Worm (Caenorhabditis elegans) whole organism, young adult: ENCODE results near the gene tbx-35.

Experiments
- F22D6.2 ChIP-seq: sonication (generic microtip); optimal IDR thresholded peaks from 2 replicates; lab custom pipeline; 2016; ENCODE audit warnings: mild to moderate bottlenecking, missing genetic modification characterization, missing compliant biosample characterization
- F49E8.2 ChIP-seq: sonication (generic microtip); optimal IDR thresholded peaks from 3 replicates; lab custom pipeline; 2017; ENCODE audit warnings: missing genetic modification characterization, mild to moderate bottlenecking, missing compliant biosample characterization, antibody characterized with exemption, moderate library complexity; ENCODE audit not compliant: insufficient read depth
- ZK185.1 ChIP-seq: sonication (generic microtip); optimal IDR thresholded peaks from 2 replicates; lab custom pipeline; 2016; ENCODE audit warnings: mild to moderate bottlenecking, missing genetic modification characterization, missing compliant biosample characterization; ENCODE audit not compliant: poor library complexity, severe bottlenecking
- dpff-1 ChIP-seq: sonication (generic microtip); optimal IDR thresholded peaks from 2 replicates; lab custom pipeline; 2017; ENCODE audit warnings: mild to moderate bottlenecking, missing genetic modification characterization, missing compliant biosample characterization
- snpc-1.1 ChIP-seq: sonication (generic microtip); optimal IDR thresholded peaks from 2 replicates; lab custom pipeline; 2017; ENCODE audit warnings: missing genetic modification characterization, mild to moderate bottlenecking, missing compliant biosample characterization, antibody characterized with exemption, moderate library complexity, missing genotype, missing genetic modification reagents; ENCODE audit not compliant: insufficient read depth
- unc-62 ChIP-seq: fragments of 150-350 bp; optimal IDR thresholded peaks from 2 replicates; lab custom pipeline; 2014; ENCODE audit warnings: missing biosample characterization, missing genetic modification reagents, missing genetic modification characterization
- ztf-3 ChIP-seq: fragments of 200-800 bp; sonication (Bioruptor generic); optimal IDR thresholded peaks from 2 replicates; lab custom pipeline; 2018; ENCODE audit warnings: mild to moderate bottlenecking, missing genetic modification characterization, missing compliant biosample characterization

- no peak for TF ChIP-seq F49E8.2 (tag; lab: Kevin White, UChicago)
- no peak for TF ChIP-seq ZK185.1 (tag; lab: Kevin White, UChicago)
- no peak for TF ChIP-seq ztf-3 (GFP tag; lab: Kevin White, UChicago)
- TF ChIP-seq unc-62 (GFP tag; lab: Kevin White, UChicago), result no peak
- no peak for TF ChIP-seq dpff-1
- TF ChIP-seq F22D6.2 (tag; lab: Kevin White, UChicago), result no peak
- no peak for TF ChIP-seq snpc-1.1 (tag; lab: Kevin White, UChicago)
Measured at ce11 chrII:5557134-5557533, 31.9 kb upstream of the tbx-35 start.
